Fruit fly (Drosophila melanogaster) whole organism, adult: ENCODE data around the gene Pdss2.

Source experiments
- CG7101 ChIP-seq: fragments of 200-800 bp; sonication (Bioruptor generic); optimal IDR thresholded peaks from 2 replicates; lab custom pipeline; 2018; ENCODE audit warnings: missing biosample characterization, mild to moderate bottlenecking, missing genetic modification characterization, moderate library complexity
- ovo ChIP-seq: fragments of 200-800 bp; sonication (Bioruptor generic); optimal IDR thresholded peaks from 2 replicates; lab custom pipeline; 2016; ENCODE audit warnings: missing biosample characterization, missing genetic modification characterization
- pad ChIP-seq: fragments of 200-800 bp; sonication (Bioruptor generic); optimal IDR thresholded peaks from 3 replicates; lab custom pipeline; 2017; ENCODE audit warnings: missing biosample characterization, missing genetic modification characterization, mild to moderate bottlenecking, moderate library complexity, missing genetic modification reagents

- TF ChIP-seq ovo (GFP tag; lab: Kevin White, UChicago) (no peak), pad (GFP tag; lab: Kevin White, UChicago) (no peak), CG7101 (tag; lab: Kevin White, UChicago) (no peak)
Observed at dm6 chr3L:21013465-21013864, 14.2 kb upstream of the Pdss2 start.
